Fruit fly (Drosophila melanogaster) whole organism, wandering third instar larva: ENCODE results near the gene CG15773.

Experiments used
- Abd-B ChIP-seq: fragments of >200 bp; optimal IDR thresholded peaks from 2 replicates; lab custom pipeline; 2017; ENCODE audit warnings: missing biosample characterization, missing genetic modification characterization
- CG9705 ChIP-seq: fragments of 200-800 bp; sonication (Bioruptor generic); optimal IDR thresholded peaks from 2 replicates; lab custom pipeline; 2018; ENCODE audit warnings: missing biosample characterization, mild to moderate bottlenecking, missing genetic modification characterization
- CrebA ChIP-seq: fragments of 200-800 bp; sonication (Bioruptor generic); optimal IDR thresholded peaks from 2 replicates; lab custom pipeline; 2016; ENCODE audit warnings: missing biosample characterization, mild to moderate bottlenecking, missing genetic modification characterization, borderline replicate concordance
- Dfd ChIP-seq: fragments of >200 bp; optimal IDR thresholded peaks from 2 replicates; lab custom pipeline; 2017; ENCODE audit warnings: missing biosample characterization, missing genetic modification characterization
- Dif ChIP-seq: fragments of 200-275, 200-300 bp; sonication (Bioruptor generic); optimal IDR thresholded peaks from 2 replicates; lab custom pipeline; 2018; ENCODE audit warnings: missing biosample characterization, missing genetic modification characterization; ENCODE audit not compliant: partially characterized antibody
- GATAd ChIP-seq: sonication (Bioruptor generic); optimal IDR thresholded peaks from 2 replicates; lab custom pipeline; 2016; ENCODE audit warnings: missing biosample characterization, missing genetic modification characterization
- HLH106 ChIP-seq: fragments of 200-800 bp; optimal IDR thresholded peaks from 3 replicates; lab custom pipeline; 2019; ENCODE audit warnings: missing biosample characterization, mild to moderate bottlenecking, missing genetic modification characterization, moderate library complexity
- Hnf4 ChIP-seq: fragments of 200-800 bp; sonication (Bioruptor generic); optimal IDR thresholded peaks from 2 replicates; lab custom pipeline; 2016; ENCODE audit warnings: missing biosample characterization, mild to moderate bottlenecking, missing genetic modification characterization
- Jra ChIP-seq: sonication (Bioruptor generic); optimal IDR thresholded peaks from 2 replicates; lab custom pipeline; 2016; ENCODE audit warnings: missing biosample characterization, missing genetic modification characterization
- Myc ChIP-seq: fragments of >200 bp; optimal IDR thresholded peaks from 2 replicates; lab custom pipeline; 2017
- N ChIP-seq: fragments of >200 bp; optimal IDR thresholded peaks from 2 replicates; lab custom pipeline; 2018; ENCODE audit warnings: missing biosample characterization, missing external identifiers, missing genetic modification characterization
- OdsH ChIP-seq: fragments of 200-800 bp; sonication (Bioruptor generic); optimal IDR thresholded peaks from 2 replicates; lab custom pipeline; 2016; ENCODE audit warnings: missing biosample characterization, mild to moderate bottlenecking, missing genetic modification characterization
- Rel ChIP-seq, 2 experiments: fragments of 200-800 bp; sonication (Bioruptor generic) in 1 of 2; optimal IDR thresholded peaks; 2 replicates in 1 of 2; 3 replicates in 1 of 2; lab custom pipeline; 2016 to 2019; ENCODE audit warnings: mild to moderate bottlenecking in 2 of 2, missing biosample characterization in 2 of 2, missing genetic modification characterization in 2 of 2, moderate library complexity in 1 of 2
- Sp1 ChIP-seq: fragments of 200-800 bp; sonication (Bioruptor generic); optimal IDR thresholded peaks from 3 replicates; lab custom pipeline; 2019; ENCODE audit warnings: missing biosample characterization, mild to moderate bottlenecking, missing genetic modification characterization, moderate library complexity
- br ChIP-seq: fragments of 200-800 bp; sonication (Bioruptor generic); optimal IDR thresholded peaks from 2 replicates; lab custom pipeline; 2016; ENCODE audit warnings: missing biosample characterization, missing genetic modification characterization
- brk ChIP-seq: fragments of 200-800 bp; sonication (Bioruptor generic); optimal IDR thresholded peaks from 2 replicates; lab custom pipeline; 2016; ENCODE audit warnings: missing biosample characterization, mild to moderate bottlenecking, missing genetic modification characterization
- dl ChIP-seq, 2 experiments: fragments of 175-275, 200-275 bp in 1 of 2; fragments of 200-275 bp in 1 of 2; sonication (Bioruptor generic); optimal IDR thresholded peaks; lab custom pipeline; 2018; ENCODE audit warnings: mild to moderate bottlenecking in 2 of 2, missing biosample characterization in 2 of 2, missing genetic modification characterization in 2 of 2, moderate library complexity in 2 of 2; ENCODE audit not compliant: partially characterized antibody in 2 of 2, insufficient read depth in 1 of 2
- dmrt93B ChIP-seq: fragments of 200-800 bp; sonication (Bioruptor generic); optimal IDR thresholded peaks from 2 replicates; lab custom pipeline; 2018; ENCODE audit warnings: missing biosample characterization, mild to moderate bottlenecking, missing genetic modification characterization
- ey ChIP-seq: fragments of 200-800 bp; sonication (Bioruptor generic); optimal IDR thresholded peaks from 2 replicates; lab custom pipeline; 2016; ENCODE audit warnings: missing biosample characterization, missing genetic modification characterization
- foxo ChIP-seq, 2 experiments: fragments of 200-800 bp; sonication (Bioruptor generic); optimal IDR thresholded peaks; 2 replicates in 1 of 2; 3 replicates in 1 of 2; lab custom pipeline; 2016 to 2017; ENCODE audit warnings: missing biosample characterization in 2 of 2, missing genetic modification characterization in 2 of 2
- fru ChIP-seq: fragments of 200-800 bp; sonication (Bioruptor generic); optimal IDR thresholded peaks from 3 replicates; lab custom pipeline; 2016; ENCODE audit warnings: missing biosample characterization, mild to moderate bottlenecking, missing genetic modification characterization
- h ChIP-seq: fragments of 200-800 bp; sonication (Bioruptor generic); optimal IDR thresholded peaks from 3 replicates; lab custom pipeline; 2016; ENCODE audit warnings: missing biosample characterization, mild to moderate bottlenecking, missing genetic modification characterization
- jim ChIP-seq: fragments of 175-275, 200-325 bp; sonication (Bioruptor generic); optimal IDR thresholded peaks from 2 replicates; lab custom pipeline; 2016; ENCODE audit warnings: missing biosample characterization, mild to moderate bottlenecking, missing genetic modification characterization
- lola ChIP-seq: fragments of >200 bp; optimal IDR thresholded peaks from 2 replicates; lab custom pipeline; 2017; ENCODE audit warnings: missing biosample characterization, missing genetic modification characterization
- pan ChIP-seq: fragments of >200 bp; optimal IDR thresholded peaks from 2 replicates; lab custom pipeline; 2017
- psq ChIP-seq: fragments of 200-800 bp; sonication (Bioruptor generic); optimal IDR thresholded peaks from 3 replicates; lab custom pipeline; 2017; ENCODE audit warnings: missing biosample characterization, mild to moderate bottlenecking, missing genetic modification characterization, moderate library complexity
- rgr ChIP-seq: fragments of 200-800 bp; sonication (Bioruptor generic); optimal IDR thresholded peaks from 3 replicates; lab custom pipeline; 2016; ENCODE audit warnings: missing biosample characterization, mild to moderate bottlenecking, missing genetic modification characterization
- sage ChIP-seq: fragments of 200-800 bp; sonication (Bioruptor generic); optimal IDR thresholded peaks from 2 replicates; lab custom pipeline; 2016; ENCODE audit warnings: missing biosample characterization, mild to moderate bottlenecking, missing genetic modification characterization
- sv ChIP-seq: fragments of 200-800 bp; sonication (Bioruptor generic); optimal IDR thresholded peaks from 3 replicates; lab custom pipeline; 2016; ENCODE audit warnings: missing biosample characterization, missing genetic modification characterization
- tai ChIP-seq: sonication (Bioruptor generic); optimal IDR thresholded peaks from 2 replicates; lab custom pipeline; 2016; ENCODE audit warnings: missing biosample characterization, missing genetic modification characterization
- woc ChIP-seq: sonication (Bioruptor generic); optimal IDR thresholded peaks from 2 replicates; lab custom pipeline; 2016; ENCODE audit warnings: missing biosample characterization, mild to moderate bottlenecking, missing genetic modification characterization

Gene CG15773

dm6 chrX:5696436-5697022 is 36.0 kb upstream of the CG15773 start (continued):
- TF ChIP-seq Sp1 (GFP tag; lab: Kevin White, UChicago) (peak; percentile 93), brk (peak; percentile 88)

dm6 chrX:5698087-5698727 is 34.3 kb upstream of the CG15773 start, which contains the start of gene AdamTS-B:
AdamTS-B (plus strand) TSS chrX:5698557.
- TF ChIP-seq dmrt93B (peak; percentile 52), fru (peak; percentile 72), jim (GFP tag; lab: Kevin White, UChicago) (no peak), OdsH (GFP tag; lab: Kevin White, UChicago) (peak; percentile 60), sv (GFP tag; lab: Kevin White, UChicago) (no peak), Jra (GFP tag; lab: Kevin White, UChicago) (no peak), Rel (GFP tag; optimal IDR thresholded peaks at IDR 0.05; lab: Kevin White, UChicago) (no peak), Rel (tag; optimal IDR thresholded peaks at IDR 0.05; lab: Kevin White, UChicago) (no peak), Dif (GFP tag; lab: Kevin White, UChicago) (no peak), CG9705 (GFP tag; lab: Kevin White, UChicago) (peak; percentile 51), CrebA (no peak), Sp1 (GFP tag; lab: Kevin White, UChicago) (peak; percentile 59), br (GFP tag; lab: Kevin White, UChicago) (peak; percentile 47), pan (lab: Kevin White, UChicago) (no peak), HLH106 (tag; lab: Kevin White, UChicago) (peak; percentile 74), GATAd (no peak), Abd-B (GFP tag; lab: Kevin White, UChicago) (no peak), Myc (lab: Kevin White, UChicago) (peak; percentile 94), h (peak; percentile 49), ey (peak; percentile 51), dl (GFP tag; optimal IDR thresholded peaks at IDR 0.05; lab: Kevin White, UChicago; ENCODE audit: insufficient read depth in 1 of 2, partially characterized antibody in 2 of 2) (no peak), Dfd (GFP tag; lab: Kevin White, UChicago) (no peak), foxo (GFP tag; optimal IDR thresholded peaks at IDR 0.05; lab: Kevin White, UChicago) (peak in 1 of 2 experiments; percentile 74), Hnf4 (GFP tag; lab: Kevin White, UChicago) (no peak), psq (GFP tag; lab: Kevin White, UChicago) (peak; percentile 22), tai (no peak), rgr (GFP tag; lab: Kevin White, UChicago) (peak; percentile 35), lola (no peak)

- TF ChIP-seq ey (peak; percentile 60), woc (GFP tag; lab: Kevin White, UChicago) (peak; percentile 70), Sp1 (GFP tag; lab: Kevin White, UChicago) (peak; percentile 17), h (peak; percentile 72), tai (no peak), fru (peak; percentile 66), dl (GFP tag; optimal IDR thresholded peaks at IDR 0.05; lab: Kevin White, UChicago; ENCODE audit: insufficient read depth in 1 of 2, partially characterized antibody in 2 of 2) (no peak), sv (GFP tag; lab: Kevin White, UChicago) (peak; percentile 67), HLH106 (tag; lab: Kevin White, UChicago) (peak; percentile 48), N (no peak), dmrt93B (no peak), foxo (GFP tag; optimal IDR thresholded peaks at IDR 0.05; lab: Kevin White, UChicago) (peak in 1 of 2 experiments; percentile 71), psq (GFP tag; lab: Kevin White, UChicago) (peak; percentile 44), rgr (GFP tag; lab: Kevin White, UChicago) (peak; percentile 63), OdsH (GFP tag; lab: Kevin White, UChicago) (peak; percentile 48), br (GFP tag; lab: Kevin White, UChicago) (peak; percentile 33), sage (GFP tag; lab: Kevin White, UChicago) (peak; percentile 18), Rel (GFP tag; optimal IDR thresholded peaks at IDR 0.05; lab: Kevin White, UChicago) (no peak), Rel (tag; optimal IDR thresholded peaks at IDR 0.05; lab: Kevin White, UChicago) (no peak), Myc (lab: Kevin White, UChicago) (no peak)
Observed at dm6 chrX:5699824-5700498, 32.6 kb upstream of the CG15773 start.
